Worm (Caenorhabditis elegans): Measurements from ENCODE around the gene acd-3.

DNA sequence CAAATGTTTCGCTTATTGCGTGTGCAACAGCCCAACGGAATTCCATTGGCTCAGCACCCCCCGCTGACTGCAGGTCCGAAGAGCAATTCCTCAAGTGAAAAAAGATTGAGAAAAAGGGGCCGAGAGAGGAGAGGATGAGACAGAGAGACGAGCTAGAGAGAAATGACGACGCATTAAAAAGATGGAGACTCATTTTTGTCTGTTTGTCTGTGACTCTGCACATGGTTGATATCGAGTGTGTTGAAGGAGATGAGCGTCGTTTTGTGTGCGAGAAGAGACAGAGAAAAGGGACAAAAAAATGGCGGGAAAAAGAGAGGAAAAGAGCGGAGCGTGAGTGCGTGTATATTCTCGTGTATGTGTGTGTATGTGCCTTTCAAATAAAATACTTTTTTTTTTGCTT is 8.0 kb upstream of the acd-3 start:
- no peak for TF ChIP-seq fos-1 (tag; optimal IDR thresholded peaks at IDR 0.05)
- TF ChIP-seq ceh-20 (GFP tag; IDR thresholded peaks at IDR 0.05): peak; percentile 67; the same call in 1 of the 2 replicates
- no peak for TF ChIP-seq F49E8.2 (tag; optimal IDR thresholded peaks at IDR 0.05; ENCODE audit: borderline replicate concordance)
- TF ChIP-seq aly-2 (tag; optimal IDR thresholded peaks at IDR 0.05): no peak
- TF ChIP-seq nhr-76 (tag; optimal IDR thresholded peaks at IDR 0.05): no peak
- no peak for TF ChIP-seq mxl-2 (GFP tag; conservative IDR thresholded peaks at IDR 0.05)
- no peak for TF ChIP-seq sdz-12 (GFP tag; optimal IDR thresholded peaks at IDR 0.05)
- peak; percentile 87 for TF ChIP-seq nhr-11 (tag; optimal IDR thresholded peaks at IDR 0.05)
- TF ChIP-seq unc-39 (tag; optimal IDR thresholded peaks at IDR 0.05): no peak
- TF ChIP-seq ztf-11 (tag; optimal IDR thresholded peaks at IDR 0.05): no peak
- peak; percentile 90 for TF ChIP-seq nhr-28 (tag; optimal IDR thresholded peaks at IDR 0.05)
- TF ChIP-seq mep-1 (tag; optimal IDR thresholded peaks at IDR 0.05): peak; percentile 94
- peak; percentile 59; the same call in 1 of the 2 replicates for TF ChIP-seq pha-4 (GFP tag; IDR thresholded peaks at IDR 0.05)
- peak; percentile 97 for TF ChIP-seq pha-4 (tag; optimal IDR thresholded peaks at IDR 0.05)
- TF ChIP-seq snpc-4 (tag; optimal IDR thresholded peaks at IDR 0.05): no peak

All from whole organism, L4 larva.